Worm (Caenorhabditis elegans): ENCODE data around the gene dhs-26.
A peak's percentile ranks its signal among the peaks of the same experiment; 100 is the strongest.

dhs-26 gene

DNA sequence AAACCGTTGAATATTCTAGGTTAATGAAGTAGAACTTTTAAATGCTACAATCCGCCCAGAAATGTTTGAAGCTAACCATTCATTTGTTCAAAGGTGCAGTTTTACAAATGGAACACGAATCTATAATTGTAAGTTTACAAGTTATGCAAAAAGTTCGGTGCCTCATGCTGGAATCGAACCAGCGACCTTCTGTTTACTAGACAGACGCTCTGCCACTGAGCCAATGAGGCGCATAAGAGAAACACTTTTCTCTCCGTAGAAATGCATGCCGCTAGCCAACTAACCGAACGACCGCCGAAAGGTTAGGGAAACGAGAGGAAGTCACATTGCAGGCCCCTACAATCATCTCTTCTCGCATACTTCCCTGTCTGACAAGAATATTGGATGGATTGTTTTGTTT is 9.0 kb upstream of the dhs-26 start (continued):
- TF ChIP-seq unc-62 (GFP tag; optimal IDR thresholded peaks at IDR 0.05) (no peak), fkh-4 (tag; optimal IDR thresholded peaks at IDR 0.05; ENCODE audit: borderline replicate concordance) (no peak), nhr-77 (tag; optimal IDR thresholded peaks at IDR 0.05) (peak; percentile 74), mef-2 (tag; optimal IDR thresholded peaks at IDR 0.05) (no peak), rnt-1 (tag; optimal IDR thresholded peaks at IDR 0.05) (peak; percentile 75), hlh-17 (GFP tag; optimal IDR thresholded peaks at IDR 0.05; ENCODE audit: borderline replicate concordance) (no peak), nhr-20 (tag; optimal IDR thresholded peaks at IDR 0.05) (peak; percentile 76), fkh-10 (GFP tag; optimal IDR thresholded peaks at IDR 0.05) (peak; percentile 53), nhr-12 (tag; optimal IDR thresholded peaks at IDR 0.05) (no peak), lin-35 (GFP tag; optimal IDR thresholded peaks at IDR 0.05) (peak; percentile 49 to 70), F16B12.6 (tag; optimal IDR thresholded peaks at IDR 0.05) (no peak), aha-1 (tag; optimal IDR thresholded peaks at IDR 0.05) (no peak), lin-13 (GFP tag; optimal IDR thresholded peaks at IDR 0.05) (peak; percentile 5), pag-3 (tag; optimal IDR thresholded peaks at IDR 0.05; ENCODE audit: borderline replicate concordance, insufficient read depth) (no peak), lin-39 (tag; optimal IDR thresholded peaks at IDR 0.05) (no peak), snu-23 (GFP tag; optimal IDR thresholded peaks at IDR 0.05) (peak; percentile 83), unc-86 (tag; optimal IDR thresholded peaks at IDR 0.05) (peak; percentile 66), grh-1 (GFP tag; IDR thresholded peaks at IDR 0.05) (peak; percentile 20; the same call in 1 of the 2 replicates), ztf-11 (tag; optimal IDR thresholded peaks at IDR 0.05) (no peak), skn-1 (tag; optimal IDR thresholded peaks at IDR 0.05) (peak; percentile 35), ets-5 (GFP tag; IDR thresholded peaks at IDR 0.05) (no peak), ceh-8 (GFP tag; optimal IDR thresholded peaks at IDR 0.05) (peak; percentile 43), C34B4.2 (tag; optimal IDR thresholded peaks at IDR 0.05) (no peak), ceh-88 (GFP tag; IDR thresholded peaks at IDR 0.05) (peak; percentile 50; the same call in 1 of the 2 replicates), ceh-90 (tag; optimal IDR thresholded peaks at IDR 0.05) (peak; percentile 24), ceh-63 (GFP tag; optimal IDR thresholded peaks at IDR 0.05) (no peak), mep-1 (tag; optimal IDR thresholded peaks at IDR 0.05) (peak; percentile 64), efl-1 (optimal IDR thresholded peaks at IDR 0.05) (peak; percentile 39 to 40), efl-1 (GFP tag; optimal IDR thresholded peaks at IDR 0.05 in 1 of 2) (peak in 1 of 2 experiments; percentile 7), fkh-8 (tag; optimal IDR thresholded peaks at IDR 0.05) (peak; percentile 68), pqm-1 (tag; optimal IDR thresholded peaks at IDR 0.05) (no peak), dpl-1 (GFP tag; optimal IDR thresholded peaks at IDR 0.05) (peak in 2 of 3 experiments; percentile 10 to 21), unc-98 (GFP tag; IDR thresholded peaks at IDR 0.05) (0 out of 2 replicates have a peak, but pooled peaks have one; percentile 23), snpc-4 (tag; optimal IDR thresholded peaks at IDR 0.05) (peak; percentile 14), blmp-1 (tag; optimal IDR thresholded peaks at IDR 0.05) (no peak), nhr-85 (tag) (peak; percentile 66), elt-3 (tag; optimal IDR thresholded peaks at IDR 0.05) (peak in 2 of 6 experiments; percentile 18 to 49), hpl-2 (GFP tag; optimal IDR thresholded peaks at IDR 0.05) (no peak), unc-30 (tag; optimal IDR thresholded peaks at IDR 0.05) (no peak), nhr-47 (tag; optimal IDR thresholded peaks at IDR 0.05) (peak; percentile 80), swsn-7 (tag; optimal IDR thresholded peaks at IDR 0.05) (peak; percentile 71), xbp-1 (tag; optimal IDR thresholded peaks at IDR 0.05) (peak; percentile 59), nhr-19 (GFP tag; conservative IDR thresholded peaks at IDR 0.05) (peak; percentile 77), vab-15 (tag; optimal IDR thresholded peaks at IDR 0.05) (peak; percentile 12), ama-1 (optimal IDR thresholded peaks at IDR 0.05) (no peak), sptf-1 (tag; optimal IDR thresholded peaks at IDR 0.05) (no peak)

All from whole organism, L1 larva.